Fruit fly (Drosophila melanogaster) whole organism, embryonic: ENCODE results near the gene CG5003.

ENCODE experiments used
- Antp ChIP-seq: fragments of 200-800 bp; sonication (Bioruptor generic); optimal IDR thresholded peaks from 3 replicates; lab custom pipeline; 2016; ENCODE audit warnings: missing biosample characterization, missing genetic modification characterization
- Bdp1 ChIP-seq: fragments of 200-800 bp; sonication (Bioruptor generic); optimal IDR thresholded peaks from 3 replicates; lab custom pipeline; 2016; ENCODE audit warnings: missing biosample characterization, missing genetic modification characterization
- CG10321 ChIP-seq: fragments of 200-800 bp; sonication (Bioruptor generic); IDR thresholded peaks from 2 replicates; pipeline ENCODE4 v1.3.6; 2022; ENCODE audit warnings: missing biosample characterization, missing genetic modification characterization
- CG10543 ChIP-seq: fragments of 200-800 bp; sonication (Bioruptor generic); optimal IDR thresholded peaks from 3 replicates; lab custom pipeline; 2017; ENCODE audit warnings: missing biosample characterization, mild to moderate bottlenecking, missing genetic modification characterization, moderate library complexity
- CG11085 ChIP-seq: fragments of 200-800 bp; sonication (Bioruptor generic); IDR thresholded peaks from 2 replicates; pipeline ENCODE4 v1.3.6; 2022; ENCODE audit warnings: missing biosample characterization, missing genetic modification characterization
- CG13624 ChIP-seq: fragments of 200-800 bp; sonication (Bioruptor generic); optimal IDR thresholded peaks from 2 replicates; lab custom pipeline; 2016; ENCODE audit warnings: missing biosample characterization, missing genetic modification characterization
- CG13775 ChIP-seq: fragments of 200-800 bp; sonication (Bioruptor generic); optimal IDR thresholded peaks from 3 replicates; lab custom pipeline; 2017; ENCODE audit warnings: missing biosample characterization, mild to moderate bottlenecking, missing genetic modification characterization
- CG14667 ChIP-seq: fragments of 200-800 bp; sonication (Bioruptor generic); IDR thresholded peaks from 2 replicates; pipeline ENCODE4 v1.3.6; 2022; ENCODE audit warnings: missing biosample characterization, missing genetic modification characterization
- CG14860 ChIP-seq: fragments of 200-800 bp; sonication (Bioruptor generic); IDR thresholded peaks from 3 replicates; pipeline ENCODE4 v1.3.6; 2022; ENCODE audit warnings: missing biosample characterization, missing genetic modification characterization; ENCODE audit not compliant: partially characterized antibody
- CG15269 ChIP-seq: fragments of 200-800 bp; sonication (Bioruptor generic); optimal IDR thresholded peaks from 2 replicates; lab custom pipeline; 2018; ENCODE audit warnings: missing biosample characterization, mild to moderate bottlenecking, missing genetic modification characterization, moderate library complexity
- CG1602 ChIP-seq: fragments of 200-800 bp; sonication (Bioruptor generic); optimal IDR thresholded peaks from 3 replicates; lab custom pipeline; 2016; ENCODE audit warnings: missing biosample characterization, missing genetic modification characterization
- CG16863 ChIP-seq: fragments of 200-800 bp; sonication (Bioruptor generic); optimal IDR thresholded peaks from 3 replicates; lab custom pipeline; 2016; ENCODE audit warnings: missing biosample characterization, missing genetic modification characterization
- CG17328 ChIP-seq: fragments of 200-800 bp; sonication (Bioruptor generic); IDR thresholded peaks from 2 replicates; pipeline ENCODE4 v1.3.6; 2022; ENCODE audit warnings: missing biosample characterization, missing genetic modification characterization
- CG17802 ChIP-seq: fragments of 200-800 bp; sonication (Bioruptor generic); optimal IDR thresholded peaks from 2 replicates; lab custom pipeline; 2018; ENCODE audit warnings: missing biosample characterization, mild to moderate bottlenecking, missing genetic modification characterization, moderate library complexity
- CG18476 ChIP-seq: fragments of 200-800 bp; sonication (Bioruptor generic); optimal IDR thresholded peaks from 2 replicates; lab custom pipeline; 2016; ENCODE audit warnings: missing biosample characterization, mild to moderate bottlenecking, missing genetic modification characterization
- CG2120 ChIP-seq: fragments of 200-800 bp; sonication (Bioruptor generic); optimal IDR thresholded peaks from 3 replicates; lab custom pipeline; 2016; ENCODE audit warnings: missing biosample characterization, missing genetic modification characterization
- CG31388 ChIP-seq: fragments of 200-800 bp; sonication (Bioruptor generic); optimal IDR thresholded peaks from 2 replicates; lab custom pipeline; 2016; ENCODE audit warnings: missing biosample characterization, missing genetic modification characterization
- CG32767 ChIP-seq: fragments of 200-800 bp; sonication (Bioruptor generic); IDR thresholded peaks from 2 replicates; pipeline ENCODE4 v1.3.6; 2022; ENCODE audit warnings: missing biosample characterization, missing genetic modification characterization
- CG34224 ChIP-seq: fragments of 200-800 bp; sonication (Bioruptor generic); IDR thresholded peaks from 3 replicates; pipeline ENCODE4 v1.3.6; 2022; ENCODE audit warnings: missing biosample characterization, missing genetic modification characterization; ENCODE audit not compliant: partially characterized antibody
- CG5953 ChIP-seq: fragments of 200-800 bp; sonication (Bioruptor generic); IDR thresholded peaks from 2 replicates; pipeline ENCODE4 v1.3.6; 2022; ENCODE audit warnings: missing biosample characterization, missing genetic modification characterization
- CG6175 ChIP-seq: fragments of 200-800 bp; sonication (Bioruptor generic); IDR thresholded peaks from 3 replicates; pipeline ENCODE4 v1.3.6; 2022; ENCODE audit warnings: missing biosample characterization, missing genetic modification characterization
- CG7987 ChIP-seq: fragments of 200-800 bp; sonication (Bioruptor generic); optimal IDR thresholded peaks from 2 replicates; lab custom pipeline; 2018; ENCODE audit warnings: missing biosample characterization, mild to moderate bottlenecking, missing genetic modification characterization, moderate library complexity
- CG8924 ChIP-seq: fragments of 200-800 bp; optimal IDR thresholded peaks from 3 replicates; lab custom pipeline; 2019; ENCODE audit warnings: missing biosample characterization, mild to moderate bottlenecking, missing genetic modification characterization, moderate library complexity
- Dll ChIP-seq: fragments of 200-800 bp; sonication (Bioruptor generic); IDR thresholded peaks from 4 replicates; pipeline ENCODE4 v1.3.6; 2022; ENCODE audit warnings: missing biosample characterization, missing genetic modification characterization; ENCODE audit not compliant: partially characterized antibody
- Jarid2 ChIP-seq: fragments of 200-800 bp; sonication (Bioruptor generic); optimal IDR thresholded peaks from 3 replicates; lab custom pipeline; 2017; ENCODE audit warnings: mild to moderate bottlenecking, missing biosample characterization, missing genetic modification reagents, missing genetic modification characterization
- Oaz ChIP-seq: fragments of 200-800 bp; sonication (Bioruptor generic); IDR thresholded peaks from 2 replicates; pipeline ENCODE4 v1.3.6; 2022; ENCODE audit warnings: missing biosample characterization, missing genetic modification characterization
- Vsx1 ChIP-seq: fragments of 200-800 bp; sonication (Bioruptor generic); optimal IDR thresholded peaks from 2 replicates; lab custom pipeline; 2017; ENCODE audit warnings: missing biosample characterization, mild to moderate bottlenecking, missing genetic modification characterization, missing genetic modification reagents
- ash1 ChIP-seq: fragments of 200-800 bp; sonication (Bioruptor generic); optimal IDR thresholded peaks from 2 replicates; lab custom pipeline; 2018; ENCODE audit warnings: missing biosample characterization, mild to moderate bottlenecking, missing genetic modification characterization
- caup ChIP-seq: fragments of 200-800 bp; sonication (Bioruptor generic); optimal IDR thresholded peaks from 3 replicates; lab custom pipeline; 2017; ENCODE audit warnings: missing biosample characterization, mild to moderate bottlenecking, missing genetic modification characterization, moderate library complexity; ENCODE audit not compliant: severe bottlenecking
- ewg ChIP-seq: fragments of 200-800 bp; sonication (Bioruptor generic); optimal IDR thresholded peaks from 3 replicates; lab custom pipeline; 2017; ENCODE audit warnings: mild to moderate bottlenecking, missing biosample characterization, missing genetic modification reagents, missing genetic modification characterization
- eyg ChIP-seq: fragments of 200-800 bp; sonication (Bioruptor generic); optimal IDR thresholded peaks from 3 replicates; lab custom pipeline; 2016; ENCODE audit warnings: missing biosample characterization, missing genetic modification characterization
- fd64A ChIP-seq: fragments of 200-800 bp; sonication (Bioruptor generic); optimal IDR thresholded peaks from 3 replicates; lab custom pipeline; 2018; ENCODE audit warnings: missing biosample characterization, mild to moderate bottlenecking, missing genetic modification characterization
- ham ChIP-seq: fragments of 200-800 bp; sonication (Bioruptor generic); IDR thresholded peaks from 2 replicates; pipeline ENCODE4 v1.3.6; 2022; ENCODE audit warnings: missing biosample characterization, missing genetic modification characterization
- hth ChIP-seq: fragments of >200 bp; optimal IDR thresholded peaks from 2 replicates; lab custom pipeline; 2017; ENCODE audit warnings: inconsistent platforms
- jigr1 ChIP-seq: fragments of 200-800 bp; sonication (Bioruptor generic); IDR thresholded peaks from 3 replicates; pipeline ENCODE4 v1.3.6; 2022; ENCODE audit warnings: missing biosample characterization, missing genetic modification characterization
- jing ChIP-seq: fragments of 200-800 bp; sonication (Bioruptor generic); optimal IDR thresholded peaks from 2 replicates; lab custom pipeline; 2018; ENCODE audit warnings: missing biosample characterization, mild to moderate bottlenecking, missing genetic modification characterization
- kah ChIP-seq: fragments of 200-800 bp; sonication (Bioruptor generic); optimal IDR thresholded peaks from 2 replicates; lab custom pipeline; 2018; ENCODE audit warnings: missing biosample characterization, mild to moderate bottlenecking, missing genetic modification characterization
- ken ChIP-seq: fragments of 200-800 bp; sonication (Bioruptor generic); IDR thresholded peaks from 3 replicates; pipeline ENCODE4 v1.3.6; 2022; ENCODE audit warnings: missing biosample characterization, missing genetic modification characterization
- klu ChIP-seq: fragments of 200-800 bp; sonication (Bioruptor generic); IDR thresholded peaks from 2 replicates; pipeline ENCODE4 v1.3.6; 2022; ENCODE audit warnings: missing biosample characterization, missing genetic modification characterization
- lab ChIP-seq: fragments of 200-800 bp; sonication (Bioruptor generic); optimal IDR thresholded peaks from 3 replicates; lab custom pipeline; 2017; ENCODE audit warnings: missing biosample characterization, missing genetic modification characterization, mild to moderate bottlenecking, moderate library complexity, missing genetic modification reagents
- rib ChIP-seq: fragments of 200-800 bp; sonication (Bioruptor generic); IDR thresholded peaks from 2 replicates; pipeline ENCODE4 v1.3.6; 2022; ENCODE audit warnings: missing biosample characterization, missing genetic modification characterization
- schlank ChIP-seq: fragments of 200-800 bp; sonication (Bioruptor generic); optimal IDR thresholded peaks from 2 replicates; lab custom pipeline; 2018; ENCODE audit warnings: missing biosample characterization, mild to moderate bottlenecking, missing genetic modification characterization
- scrt ChIP-seq: fragments of 200-800 bp; sonication (Bioruptor generic); optimal IDR thresholded peaks from 2 replicates; lab custom pipeline; 2018; ENCODE audit warnings: missing biosample characterization, mild to moderate bottlenecking, missing genetic modification characterization, moderate library complexity
- sd ChIP-seq: fragments of 200-800 bp; sonication (Bioruptor generic); optimal IDR thresholded peaks from 3 replicates; lab custom pipeline; 2018; ENCODE audit warnings: missing biosample characterization, mild to moderate bottlenecking, missing genetic modification characterization, moderate library complexity
- sug ChIP-seq: fragments of 200-800 bp; optimal IDR thresholded peaks from 2 replicates; lab custom pipeline; 2019; ENCODE audit warnings: missing biosample characterization, mild to moderate bottlenecking, missing genetic modification characterization, moderate library complexity
- trem ChIP-seq: fragments of 200-800 bp; optimal IDR thresholded peaks from 3 replicates; lab custom pipeline; 2019; ENCODE audit warnings: missing biosample characterization, mild to moderate bottlenecking, missing genetic modification characterization, moderate library complexity
- usp ChIP-seq: fragments of >200 bp; optimal IDR thresholded peaks from 2 replicates; lab custom pipeline; 2017; ENCODE audit warnings: missing biosample characterization, missing genetic modification characterization
- zen ChIP-seq: fragments of 200-800 bp; sonication (Bioruptor generic); optimal IDR thresholded peaks from 3 replicates; lab custom pipeline; 2018; ENCODE audit warnings: missing biosample characterization, mild to moderate bottlenecking, missing genetic modification characterization, moderate library complexity

CG5003 gene

dm6 chr3R:27925000-27925970, 9.0 kb upstream of the CG5003 start, which contains the start of gene mino (continued):
- TF ChIP-seq sug (tag; lab: Kevin White, UChicago) (peak; percentile 70), kah (GFP tag; lab: Kevin White, UChicago) (peak; percentile 7), ewg (GFP tag; lab: Kevin White, UChicago) (no peak), CG10321 (GFP tag; lab: Robert Waterston, UW) (no peak), CG7987 (GFP tag; lab: Kevin White, UChicago) (peak; percentile 67), ash1 (no peak), eyg (no peak), CG32767 (GFP tag; lab: Robert Waterston, UW) (no peak), scrt (no peak), CG13775 (GFP tag; lab: Kevin White, UChicago) (peak; percentile 20), Jarid2 (GFP tag; lab: Kevin White, UChicago) (peak; percentile 17), CG6175 (GFP tag; lab: Robert Waterston, UW) (0 out of 3 replicates have a peak, but pooled peaks have one; percentile 50), rib (GFP tag; lab: Robert Waterston, UW) (peak; percentile 33; the same call in 1 of the 2 replicates), CG34224 (GFP tag; lab: Robert Waterston, UW) (0 out of 3 replicates have a peak, but pooled peaks have one; percentile 16), Oaz (GFP tag; lab: Robert Waterston, UW) (no peak), CG2120 (GFP tag; lab: Kevin White, UChicago) (no peak), caup (no peak), Bdp1 (GFP tag; lab: Kevin White, UChicago) (no peak), usp (GFP tag; lab: Kevin White, UChicago) (no peak), CG1602 (GFP tag; lab: Kevin White, UChicago) (no peak), hth (lab: Kevin White, UChicago) (no peak), CG17802 (no peak), ham (GFP tag; lab: Robert Waterston, UW) (no peak), CG11085 (GFP tag; lab: Robert Waterston, UW) (0 out of 2 replicates have a peak, but pooled peaks have one; percentile 9), sd (no peak), klu (GFP tag; lab: Robert Waterston, UW) (no peak), ken (GFP tag; lab: Robert Waterston, UW) (0 out of 3 replicates have a peak, but pooled peaks have one; percentile 21), jigr1 (GFP tag; lab: Robert Waterston, UW) (no peak), CG18476 (GFP tag; lab: Kevin White, UChicago) (no peak), CG17328 (GFP tag; lab: Robert Waterston, UW) (no peak), CG13624 (GFP tag; lab: Kevin White, UChicago) (peak; percentile 57), CG10543 (GFP tag; lab: Kevin White, UChicago) (peak; percentile 83), CG14860 (no peak), lab (peak; percentile 21), CG8924 (tag; lab: Kevin White, UChicago) (no peak), fd64A (GFP tag; lab: Kevin White, UChicago) (no peak), Dll (GFP tag; lab: Robert Waterston, UW) (0 out of 4 replicates have a peak, but pooled peaks have one; percentile 10), schlank (tag; lab: Kevin White, UChicago) (peak; percentile 3), Antp (GFP tag; lab: Kevin White, UChicago) (no peak), CG31388 (GFP tag; lab: Kevin White, UChicago) (no peak), trem (tag; lab: Kevin White, UChicago) (no peak), CG16863 (GFP tag; lab: Kevin White, UChicago) (no peak), Vsx1 (GFP tag; lab: Kevin White, UChicago) (no peak), zen (tag; lab: Kevin White, UChicago) (peak; percentile 44), CG5953 (GFP tag; lab: Robert Waterston, UW) (peak; percentile 34; the same call in 1 of the 2 replicates), jing (GFP tag; lab: Kevin White, UChicago) (no peak), CG14667 (no peak), CG15269 (no peak)
